Fruit fly (Drosophila melanogaster) whole organism, larva: Measurements from ENCODE around the gene Evi5.
A peak's percentile ranks its signal among the peaks of the same experiment; 100 is the strongest.

ENCODE experiments used
- noc ChIP-seq: fragments of 200-800 bp; sonication (Bioruptor generic); optimal IDR thresholded peaks from 3 replicates; lab custom pipeline; 2019; ENCODE audit warnings: missing biosample characterization, mild to moderate bottlenecking, missing genetic modification characterization, moderate library complexity

The Evi5 gene

dm6 chrX:11391364-11391915 lies 62.7 kb downstream of the Evi5 start:
- peak; percentile 52 for TF ChIP-seq noc (tag; lab: Kevin White, UChicago)

dm6 chrX:11390625-11391363 lies 63.4 kb downstream of the Evi5 start:
- peak; percentile 76 for TF ChIP-seq noc (tag; lab: Kevin White, UChicago)

- TF ChIP-seq noc (tag; lab: Kevin White, UChicago), result no peak
These were observed 64.4 kb downstream of the Evi5 start for dm6 chrX:11389494-11390447.

- no peak for TF ChIP-seq noc (tag; lab: Kevin White, UChicago)
These were observed 68.7 kb downstream of the Evi5 start for dm6 chrX:11385498-11385897.

- TF ChIP-seq noc (tag; lab: Kevin White, UChicago), result peak; percentile 45
These were observed 70.2 kb downstream of the Evi5 start for dm6 chrX:11384023-11384444.

dm6 chrX:11383530-11383929 lies 70.7 kb downstream of the Evi5 start:
- TF ChIP-seq noc (tag; lab: Kevin White, UChicago), result no peak

dm6 chrX:11382588-11382987 lies 71.6 kb downstream of the Evi5 start:
- no peak for TF ChIP-seq noc (tag; lab: Kevin White, UChicago)
